Worm (Caenorhabditis elegans) whole organism, late embryonic: Measurements from ENCODE around the gene srg-60.
A peak's percentile ranks its signal among the peaks of the same experiment; 100 is the strongest.

ENCODE experiments used
- C38D4.7 ChIP-seq: fragments of 200-800 bp; sonication (Bioruptor generic); optimal IDR thresholded peaks from 2 replicates; lab custom pipeline; 2018; ENCODE audit warnings: mild to moderate bottlenecking, missing genetic modification characterization, moderate library complexity, missing compliant biosample characterization
- F13H6.1 ChIP-seq: sonication (generic microtip); optimal IDR thresholded peaks from 2 replicates; lab custom pipeline; 2016; ENCODE audit warnings: missing genetic modification characterization, missing compliant biosample characterization
- K09A11.1 ChIP-seq: sonication (generic microtip); optimal IDR thresholded peaks from 2 replicates; lab custom pipeline; 2017; ENCODE audit warnings: antibody characterized with exemption, mild to moderate bottlenecking, missing genetic modification characterization, missing compliant biosample characterization; ENCODE audit not compliant: insufficient read depth
- T23F11.4 ChIP-seq: fragments of 200-800 bp; sonication (Bioruptor generic); optimal IDR thresholded peaks from 2 replicates; lab custom pipeline; 2018; ENCODE audit warnings: mild to moderate bottlenecking, missing genetic modification characterization, missing compliant biosample characterization
- Y22D7AL.16 ChIP-seq: sonication (generic microtip); optimal IDR thresholded peaks from 2 replicates; lab custom pipeline; 2016; ENCODE audit warnings: missing genetic modification characterization, missing compliant biosample characterization
- ceh-14 ChIP-seq: sonication (generic microtip); optimal IDR thresholded peaks from 2 replicates; lab custom pipeline; 2016; ENCODE audit warnings: missing genotype, missing genetic modification characterization, missing compliant biosample characterization
- ceh-18 ChIP-seq: sonication (generic microtip); optimal IDR thresholded peaks from 2 replicates; lab custom pipeline; 2016; ENCODE audit warnings: missing genetic modification characterization, missing compliant biosample characterization
- ceh-2 ChIP-seq: sonication (generic microtip); optimal IDR thresholded peaks from 2 replicates; lab custom pipeline; 2016; ENCODE audit warnings: missing genotype, missing genetic modification characterization, missing compliant biosample characterization
- ceh-24 ChIP-seq: sonication (generic microtip); optimal IDR thresholded peaks from 2 replicates; lab custom pipeline; 2016; ENCODE audit warnings: mild to moderate bottlenecking, missing genetic modification characterization, missing compliant biosample characterization
- ceh-30 ChIP-seq: fragments of 150-350 bp; optimal IDR thresholded peaks from 2 replicates; lab custom pipeline; 2014; ENCODE audit warnings: missing biosample characterization, missing genetic modification characterization
- ceh-31 ChIP-seq: sonication (generic microtip); optimal IDR thresholded peaks from 2 replicates; lab custom pipeline; 2016; ENCODE audit warnings: missing genetic modification characterization, missing compliant biosample characterization
- ceh-45 ChIP-seq: fragments of 200-800 bp; sonication (Bioruptor generic); IDR thresholded peaks from 2 replicates; pipeline ENCODE4 v1.3.6; 2022; ENCODE audit warnings: missing genetic modification reagents, missing genetic modification characterization, missing compliant biosample characterization
- ceh-48 ChIP-seq: sonication (generic microtip); optimal IDR thresholded peaks from 2 replicates; lab custom pipeline; 2016; ENCODE audit warnings: missing genetic modification characterization, inconsistent platforms, missing compliant biosample characterization
- ceh-9 ChIP-seq: sonication (generic microtip); optimal IDR thresholded peaks from 2 replicates; lab custom pipeline; 2016; ENCODE audit warnings: mild to moderate bottlenecking, missing genetic modification characterization, inconsistent platforms, missing compliant biosample characterization
- dmd-4 ChIP-seq: sonication (generic microtip); optimal IDR thresholded peaks from 2 replicates; lab custom pipeline; 2016; ENCODE audit warnings: borderline replicate concordance, missing genetic modification characterization, missing compliant biosample characterization
- elt-4 ChIP-seq: sonication (generic microtip); optimal IDR thresholded peaks from 2 replicates; lab custom pipeline; 2016; ENCODE audit warnings: missing genetic modification characterization, missing compliant biosample characterization
- ets-4 ChIP-seq: sonication (generic microtip); optimal IDR thresholded peaks from 2 replicates; lab custom pipeline; 2016; ENCODE audit warnings: missing genetic modification characterization, missing compliant biosample characterization
- fax-1 ChIP-seq: sonication (generic microtip); optimal IDR thresholded peaks from 2 replicates; lab custom pipeline; 2016; ENCODE audit warnings: missing genotype, missing genetic modification characterization, missing compliant biosample characterization
- gmeb-2 ChIP-seq: sonication (generic microtip); optimal IDR thresholded peaks from 2 replicates; lab custom pipeline; 2016; ENCODE audit warnings: missing genetic modification characterization, inconsistent platforms, missing compliant biosample characterization
- hlh-13 ChIP-seq: fragments of 200-800 bp; sonication (Bioruptor generic); optimal IDR thresholded peaks from 2 replicates; lab custom pipeline; 2018; ENCODE audit warnings: mild to moderate bottlenecking, missing genetic modification characterization, missing compliant biosample characterization
- hlh-30 ChIP-seq: sonication (generic microtip); optimal IDR thresholded peaks from 2 replicates; lab custom pipeline; 2017; ENCODE audit warnings: antibody characterized with exemption, missing genetic modification characterization, missing compliant biosample characterization; ENCODE audit not compliant: insufficient read depth
- hlh-6 ChIP-seq: sonication (generic microtip); optimal IDR thresholded peaks from 2 replicates; lab custom pipeline; 2016; ENCODE audit warnings: missing genotype, missing genetic modification characterization, missing compliant biosample characterization
- lim-6 ChIP-seq: sonication (generic microtip); optimal IDR thresholded peaks from 2 replicates; lab custom pipeline; 2016; ENCODE audit warnings: missing genetic modification characterization, missing compliant biosample characterization
- nfya-1 ChIP-seq: sonication (generic microtip); optimal IDR thresholded peaks from 2 replicates; lab custom pipeline; 2017; ENCODE audit warnings: missing genetic modification characterization, mild to moderate bottlenecking, missing compliant biosample characterization, antibody characterized with exemption, moderate library complexity
- nhr-11 ChIP-seq: fragments of 150-350 bp; optimal IDR thresholded peaks from 2 replicates; lab custom pipeline; 2014; ENCODE audit warnings: missing biosample characterization, missing genetic modification characterization
- nhr-232 ChIP-seq: sonication (generic microtip); optimal IDR thresholded peaks from 2 replicates; lab custom pipeline; 2016; ENCODE audit warnings: missing genetic modification characterization, missing compliant biosample characterization
- pag-3 ChIP-seq: sonication (generic microtip); optimal IDR thresholded peaks from 2 replicates; lab custom pipeline; 2016; ENCODE audit warnings: missing compliant biosample characterization, missing genetic modification characterization, borderline replicate concordance
- pat-9 ChIP-seq: fragments of 200-800 bp; sonication (Bioruptor generic); optimal IDR thresholded peaks from 2 replicates; lab custom pipeline; 2018; ENCODE audit warnings: mild to moderate bottlenecking, missing genetic modification characterization, moderate library complexity, missing compliant biosample characterization
- ref-2 ChIP-seq: sonication (generic microtip); optimal IDR thresholded peaks from 2 replicates; lab custom pipeline; 2016; ENCODE audit warnings: missing genetic modification characterization, missing compliant biosample characterization
- sdc-2 ChIP-seq: sonication (generic microtip); optimal IDR thresholded peaks from 2 replicates; lab custom pipeline; 2016; ENCODE audit warnings: missing genotype, missing genetic modification characterization, missing compliant biosample characterization
- tbx-2 ChIP-seq: sonication (generic microtip); optimal IDR thresholded peaks from 2 replicates; lab custom pipeline; 2016; ENCODE audit warnings: missing genetic modification characterization, missing compliant biosample characterization
- tbx-7 ChIP-seq: sonication (generic microtip); optimal IDR thresholded peaks from 2 replicates; lab custom pipeline; 2016; ENCODE audit warnings: missing genotype, missing genetic modification characterization, missing compliant biosample characterization
- unc-55 ChIP-seq: sonication (generic microtip); optimal IDR thresholded peaks from 2 replicates; lab custom pipeline; 2017; ENCODE audit warnings: missing biosample characterization, missing genetic modification reagents, missing genetic modification characterization
- ztf-16 ChIP-seq: sonication (generic microtip); optimal IDR thresholded peaks from 2 replicates; lab custom pipeline; 2017; ENCODE audit warnings: missing genetic modification characterization, missing compliant biosample characterization

Gene srg-60

ce11 chrV:2695935-2696334 lies 26.5 kb downstream of the srg-60 start, which contains the start of gene Y45G12B.3:
Y45G12B.3 (minus strand) TSS chrV:2696254.
- TF ChIP-seq ztf-16 (tag; lab: Kevin White, UChicago) (no peak), gmeb-2 (tag; lab: Kevin White, UChicago) (no peak), hlh-6 (tag; lab: Kevin White, UChicago) (no peak), F13H6.1 (tag; lab: Kevin White, UChicago) (no peak)

DNA sequence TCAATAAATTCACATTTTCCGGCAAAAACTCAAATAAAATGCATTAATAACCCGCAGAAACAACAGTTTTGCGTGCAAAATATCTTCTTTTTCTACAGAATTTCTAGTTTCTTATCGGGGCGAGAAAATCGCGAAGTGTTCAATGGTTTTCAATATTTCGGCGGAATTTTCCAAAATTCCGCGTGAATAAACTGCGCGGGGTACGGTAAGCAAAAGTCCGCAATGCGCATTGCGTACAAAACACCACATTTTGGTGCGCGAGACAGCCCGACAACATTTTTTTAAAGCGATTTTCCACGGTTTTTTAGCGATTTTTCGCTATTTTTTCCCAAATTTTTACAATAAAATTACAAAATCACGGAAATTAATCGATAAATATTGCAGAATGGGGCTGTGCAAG lies 28.1 kb downstream of the srg-60 start, which contains the start of gene Y45G12B.2:
Y45G12B.2 (plus strand) TSS at position 383 of the 400 bp plus-strand sequence.
- TF ChIP-seq ceh-48 (tag; lab: Kevin White, UChicago) (peak; percentile 36), ztf-16 (tag; lab: Kevin White, UChicago) (peak; percentile 14), hlh-30 (tag; lab: Kevin White, UChicago) (peak; percentile 13), ceh-30 (tag; lab: Kevin White, UChicago) (peak; percentile 4), tbx-7 (tag; lab: Kevin White, UChicago) (no peak), nfya-1 (tag; lab: Kevin White, UChicago) (peak; percentile 78), ceh-18 (tag; lab: Kevin White, UChicago) (peak; percentile 51), fax-1 (tag; lab: Kevin White, UChicago) (no peak), ceh-31 (tag; lab: Kevin White, UChicago) (peak; percentile 36), ceh-14 (tag; lab: Kevin White, UChicago) (no peak), tbx-2 (tag; lab: Kevin White, UChicago) (peak; percentile 15)

DNA sequence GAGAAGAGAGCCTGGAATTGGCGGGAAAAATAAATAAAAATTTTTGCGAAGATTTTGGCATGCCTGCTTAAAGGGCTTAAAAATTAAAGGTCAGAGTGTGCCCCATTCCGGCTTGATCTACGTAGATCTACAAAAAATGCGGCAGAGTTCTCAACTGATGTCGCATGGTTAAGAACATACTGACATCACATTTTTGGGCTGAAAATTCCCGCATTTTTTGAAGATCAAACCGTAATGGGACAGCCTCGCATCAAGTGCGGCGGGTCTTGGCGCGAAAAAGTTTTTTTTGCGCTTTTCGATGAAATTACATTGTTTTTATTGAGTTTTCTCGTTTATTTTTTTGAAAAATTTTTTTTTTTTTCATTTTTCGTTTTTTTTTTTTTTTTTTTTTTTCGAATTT lies 31.5 kb downstream of the srg-60 start:
- no peak for TF ChIP-seq ceh-48 (tag; lab: Kevin White, UChicago)
- no peak for TF ChIP-seq pag-3
- TF ChIP-seq nfya-1 (tag; lab: Kevin White, UChicago) = no peak
- no peak for TF ChIP-seq ceh-30 (tag; lab: Kevin White, UChicago)
- no peak for TF ChIP-seq lim-6 (tag; lab: Kevin White, UChicago)
- no peak for TF ChIP-seq nhr-232 (tag; lab: Kevin White, UChicago)
- no peak for TF ChIP-seq K09A11.1
- no peak for TF ChIP-seq unc-55 (GFP tag; lab: Kevin White, UChicago)
- no peak for TF ChIP-seq hlh-30 (tag; lab: Kevin White, UChicago)
- no peak for TF ChIP-seq ceh-2
- TF ChIP-seq pat-9 = no peak
- no peak for TF ChIP-seq ceh-24 (tag; lab: Kevin White, UChicago)
- TF ChIP-seq Y22D7AL.16 (tag; lab: Kevin White, UChicago) = no peak
- TF ChIP-seq ref-2 (tag; lab: Kevin White, UChicago) = no peak
- TF ChIP-seq nhr-11 (tag; lab: Kevin White, UChicago) = no peak

- TF ChIP-seq Y22D7AL.16 (tag; lab: Kevin White, UChicago) = no peak
- TF ChIP-seq ceh-45 (GFP tag; lab: Robert Waterston, UW) = no peak
- no peak for TF ChIP-seq dmd-4
- no peak for TF ChIP-seq elt-4
- no peak for TF ChIP-seq ceh-18 (tag; lab: Kevin White, UChicago)
- no peak for TF ChIP-seq unc-55 (GFP tag; lab: Kevin White, UChicago)
- TF ChIP-seq T23F11.4 (GFP tag; lab: Kevin White, UChicago) = no peak
- TF ChIP-seq ceh-14 (tag; lab: Kevin White, UChicago) = no peak
- TF ChIP-seq ceh-9 (tag; lab: Kevin White, UChicago) = no peak
- TF ChIP-seq pat-9 = no peak
- no peak for TF ChIP-seq F13H6.1 (tag; lab: Kevin White, UChicago)
- TF ChIP-seq sdc-2 (tag; lab: Kevin White, UChicago) = no peak
- TF ChIP-seq ets-4 (tag; lab: Kevin White, UChicago) = no peak
- no peak for TF ChIP-seq ceh-31 (tag; lab: Kevin White, UChicago)
- TF ChIP-seq lim-6 (tag; lab: Kevin White, UChicago) = no peak
- no peak for TF ChIP-seq hlh-13 (GFP tag; lab: Kevin White, UChicago)
- TF ChIP-seq C38D4.7 (GFP tag; lab: Kevin White, UChicago) = no peak
- no peak for TF ChIP-seq hlh-6 (tag; lab: Kevin White, UChicago)
- no peak for TF ChIP-seq ceh-30 (tag; lab: Kevin White, UChicago)
Observed at ce11 chrV:2690478-2690877, 32.0 kb downstream of the srg-60 start.
